Worm (Caenorhabditis elegans) whole organism, midembryonic: ENCODE data around the gene R09H10.1.
A peak's percentile ranks its signal among the peaks of the same experiment; 100 is the strongest.

Source experiments
- T22C8.4 ChIP-seq: fragments of 200-800 bp; sonication (Bioruptor generic); IDR thresholded peaks from 2 replicates; pipeline ENCODE4 v1.3.6; 2022; ENCODE audit warnings: missing genetic modification characterization, missing compliant biosample characterization
- cog-1 ChIP-seq: sonication (generic microtip); optimal IDR thresholded peaks from 2 replicates; lab custom pipeline; 2016; ENCODE audit warnings: missing genetic modification characterization, missing compliant biosample characterization
- flt-1 ChIP-seq: fragments of 200-800 bp; sonication (Bioruptor generic); IDR thresholded peaks from 2 replicates; pipeline ENCODE4 v1.3.6; 2022; ENCODE audit warnings: missing genetic modification characterization, missing compliant biosample characterization
- klf-2 ChIP-seq: fragments of 200-800 bp; sonication (Bioruptor generic); conservative IDR thresholded peaks from 2 replicates; pipeline ENCODE4 v1.3.6; 2022; ENCODE audit warnings: missing genetic modification reagents, missing genetic modification characterization, missing compliant biosample characterization
- med-1 ChIP-seq: sonication (generic microtip); optimal IDR thresholded peaks from 2 replicates; lab custom pipeline; 2017; ENCODE audit warnings: missing genetic modification characterization, mild to moderate bottlenecking, missing compliant biosample characterization, antibody characterized with exemption, missing genetic modification reagents; ENCODE audit not compliant: insufficient read depth
- ref-1 ChIP-seq: fragments of 200-800 bp; sonication (Bioruptor generic); conservative IDR thresholded peaks from 2 replicates; pipeline ENCODE4 v1.3.6; 2022; ENCODE audit warnings: missing genetic modification reagents, missing genetic modification characterization, missing compliant biosample characterization
- tab-1 ChIP-seq: fragments of 200-800 bp; sonication (Bioruptor generic); IDR thresholded peaks from 2 replicates; pipeline ENCODE4 v1.3.6; 2022; ENCODE audit warnings: missing genetic modification characterization, missing compliant biosample characterization
- ztf-23 ChIP-seq: fragments of 200-800 bp; sonication (Bioruptor generic); IDR thresholded peaks from 2 replicates; pipeline ENCODE4 v1.3.6; 2022; ENCODE audit warnings: missing genetic modification reagents, missing genetic modification characterization, missing compliant biosample characterization
- ztf-29 ChIP-seq: fragments of 200-800 bp; sonication (Bioruptor generic); IDR thresholded peaks from 2 replicates; pipeline ENCODE4 v1.3.6; 2022; ENCODE audit warnings: missing genetic modification reagents, missing genetic modification characterization, missing compliant biosample characterization

R09H10.1 gene

ce11 chrIV:10573471-10573870, 26.6 kb upstream of the R09H10.1 start:
- TF ChIP-seq ref-1 (GFP tag; lab: Robert Waterston, UW) (no peak), med-1 (GFP tag; lab: Kevin White, UChicago) (no peak), T22C8.4 (no peak), tab-1 (no peak), ztf-23 (no peak), klf-2 (GFP tag; lab: Robert Waterston, UW) (no peak), flt-1 (no peak), cog-1 (tag; lab: Kevin White, UChicago) (no peak), ztf-29 (GFP tag; lab: Robert Waterston, UW) (no peak)

ce11 chrIV:10574471-10574870, 25.6 kb upstream of the R09H10.1 start:
- TF ChIP-seq ztf-29 (GFP tag; lab: Robert Waterston, UW): no peak
- 0 out of 2 replicates have a peak, but pooled peaks have one; percentile 53 for TF ChIP-seq ztf-23
- no peak for TF ChIP-seq klf-2 (GFP tag; lab: Robert Waterston, UW)

- TF ChIP-seq klf-2 (GFP tag; lab: Robert Waterston, UW) (no peak), T22C8.4 (no peak), med-1 (GFP tag; lab: Kevin White, UChicago) (no peak), cog-1 (tag; lab: Kevin White, UChicago) (no peak), ztf-23 (no peak), flt-1 (no peak), ref-1 (GFP tag; lab: Robert Waterston, UW) (no peak), tab-1 (no peak), ztf-29 (GFP tag; lab: Robert Waterston, UW) (no peak)
Observed at ce11 chrIV:10576050-10576449, 24.0 kb upstream of the R09H10.1 start, which contains the start of gene efn-2. TSS of gene efn-2 (plus strand) at chrIV:10576350.

- TF ChIP-seq tab-1 (no peak), flt-1 (no peak), med-1 (GFP tag; lab: Kevin White, UChicago) (no peak), klf-2 (GFP tag; lab: Robert Waterston, UW) (no peak), ztf-23 (no peak), T22C8.4 (no peak), ztf-29 (GFP tag; lab: Robert Waterston, UW) (no peak), ref-1 (GFP tag; lab: Robert Waterston, UW) (no peak), cog-1 (tag; lab: Kevin White, UChicago) (no peak)
Observed at ce11 chrIV:10576624-10577023, 23.5 kb upstream of the R09H10.1 start.

ce11 chrIV:10577600-10577999, 22.5 kb upstream of the R09H10.1 start:
- TF ChIP-seq klf-2 (GFP tag; lab: Robert Waterston, UW) (no peak), cog-1 (tag; lab: Kevin White, UChicago) (no peak), ztf-29 (GFP tag; lab: Robert Waterston, UW) (no peak), ztf-23 (no peak), med-1 (GFP tag; lab: Kevin White, UChicago) (no peak), tab-1 (no peak), ref-1 (GFP tag; lab: Robert Waterston, UW) (no peak), flt-1 (no peak), T22C8.4 (no peak)

ce11 chrIV:10578367-10578766, 21.7 kb upstream of the R09H10.1 start, which contains the start of gene lgc-43:
TSS of gene lgc-43 (plus strand) at chrIV:10578667.
- TF ChIP-seq T22C8.4: no peak
- no peak for TF ChIP-seq cog-1 (tag; lab: Kevin White, UChicago)
- no peak for TF ChIP-seq flt-1
- TF ChIP-seq med-1 (GFP tag; lab: Kevin White, UChicago): no peak

ce11 chrIV:10584237-10584636, 15.8 kb upstream of the R09H10.1 start, which contains the start of gene oac-8:
TSS of gene oac-8 (plus strand) at chrIV:10584537.
- TF ChIP-seq T22C8.4 (no peak), klf-2 (GFP tag; lab: Robert Waterston, UW) (no peak), ztf-23 (no peak), flt-1 (no peak), cog-1 (tag; lab: Kevin White, UChicago) (no peak), ztf-29 (GFP tag; lab: Robert Waterston, UW) (no peak), tab-1 (no peak), med-1 (GFP tag; lab: Kevin White, UChicago) (no peak), ref-1 (GFP tag; lab: Robert Waterston, UW) (no peak)

ce11 chrIV:10589072-10589471, 11.0 kb upstream of the R09H10.1 start, which contains the start of gene C43F9.4:
TSS of gene C43F9.4 (minus strand) at chrIV:10589172.
- TF ChIP-seq ztf-23 (no peak), med-1 (GFP tag; lab: Kevin White, UChicago) (no peak), ztf-29 (GFP tag; lab: Robert Waterston, UW) (no peak), flt-1 (no peak), klf-2 (GFP tag; lab: Robert Waterston, UW) (no peak), ref-1 (GFP tag; lab: Robert Waterston, UW) (no peak), T22C8.4 (no peak), tab-1 (no peak), cog-1 (tag; lab: Kevin White, UChicago) (no peak)

- TF ChIP-seq med-1 (GFP tag; lab: Kevin White, UChicago): no peak
- TF ChIP-seq ztf-23: no peak
- no peak for TF ChIP-seq klf-2 (GFP tag; lab: Robert Waterston, UW)
- TF ChIP-seq flt-1: no peak
- TF ChIP-seq ref-1 (GFP tag; lab: Robert Waterston, UW): no peak
- no peak for TF ChIP-seq ztf-29 (GFP tag; lab: Robert Waterston, UW)
- no peak for TF ChIP-seq tab-1
- TF ChIP-seq cog-1 (tag; lab: Kevin White, UChicago): no peak
- no peak for TF ChIP-seq T22C8.4
Observed at ce11 chrIV:10590649-10591048, 9.4 kb upstream of the R09H10.1 start, which contains the start of the genes C43F9.5 and nkb-2. TSS of gene C43F9.5 (minus strand) at chrIV:10590749. TSS of gene nkb-2 (plus strand) at chrIV:10590925.

- no peak for TF ChIP-seq tab-1
- TF ChIP-seq T22C8.4: no peak
- TF ChIP-seq flt-1: no peak
- TF ChIP-seq med-1 (GFP tag; lab: Kevin White, UChicago): no peak
- no peak for TF ChIP-seq ref-1 (GFP tag; lab: Robert Waterston, UW)
- no peak for TF ChIP-seq klf-2 (GFP tag; lab: Robert Waterston, UW)
- no peak for TF ChIP-seq ztf-29 (GFP tag; lab: Robert Waterston, UW)
- TF ChIP-seq cog-1 (tag; lab: Kevin White, UChicago): no peak
- no peak for TF ChIP-seq ztf-23
Observed at ce11 chrIV:10593570-10593969, 6.5 kb upstream of the R09H10.1 start, which contains the start of gene C43F9.7. TSS of gene C43F9.7 (minus strand) at chrIV:10593670.
